Fruit fly (Drosophila melanogaster) Kc167 (cell line): ENCODE measurements around the gene wrm1.

Source experiments
- Sin3A ChIP-seq: fragments of >200 bp; optimal IDR thresholded peaks from 2 replicates; lab custom pipeline; 2018; ENCODE audit warnings: missing external identifiers
- psq ChIP-seq: fragments of >200 bp; optimal IDR thresholded peaks from 2 replicates; lab custom pipeline; 2017; ENCODE audit warnings: missing external identifiers
- ttk ChIP-seq: sonication (Bioruptor generic); optimal IDR thresholded peaks from 2 replicates; lab custom pipeline; 2017; ENCODE audit warnings: missing external identifiers

DNA sequence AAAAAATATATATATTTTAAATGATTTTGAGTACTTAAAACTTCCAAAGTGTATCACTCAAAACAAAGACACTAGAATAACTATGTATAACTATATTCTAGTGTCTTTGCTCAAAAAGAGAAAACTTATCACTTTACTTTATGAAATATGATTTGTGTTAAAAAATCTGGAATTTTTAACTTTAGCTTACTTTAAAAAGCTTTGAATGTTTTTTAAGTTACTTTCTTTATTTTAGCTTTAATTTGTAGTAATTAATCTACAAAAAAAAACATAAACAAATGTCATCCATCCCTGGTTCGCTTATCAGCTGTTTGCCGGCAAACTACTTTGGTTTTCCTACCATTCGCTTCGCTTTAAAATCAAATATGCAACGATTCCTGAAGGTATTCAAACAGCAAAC, 15.3 kb downstream of the wrm1 start, which contains the start of gene CG8607:
- TF ChIP-seq Sin3A: no peak
- TF ChIP-seq psq (lab: Kevin White, UChicago): no peak
- TF ChIP-seq ttk (lab: Kevin White, UChicago): no peak
